Worm (Caenorhabditis elegans) whole organism, L4 larva: ENCODE results near the gene tes-1.

Experiments
- ZK546.5 ChIP-seq, 2 experiments: sonication (generic microtip); optimal IDR thresholded peaks; 2 replicates each; lab custom pipeline; 2017; ENCODE audit warnings: missing biosample characterization in 2 of 2, missing genetic modification characterization in 2 of 2
- aha-1 ChIP-seq: fragments of 150-350 bp; peaks from one replicate; lab custom pipeline; 2014; ENCODE audit warnings: missing biosample characterization, missing genetic modification characterization
- fos-1 ChIP-seq: fragments of 150-350 bp; optimal IDR thresholded peaks from 2 replicates; lab custom pipeline; 2014; ENCODE audit warnings: missing biosample characterization, missing genetic modification characterization
- lim-7 ChIP-seq: fragments of 200-800 bp; sonication (Bioruptor generic); IDR thresholded peaks from 2 replicates; pipeline ENCODE4 v1.3.6; 2022; ENCODE audit warnings: missing genetic modification characterization, missing compliant biosample characterization
- pqm-1 ChIP-seq: sonication (generic microtip); optimal IDR thresholded peaks from 2 replicates; lab custom pipeline; 2017; ENCODE audit warnings: missing biosample characterization, missing genetic modification characterization
- zfp-2 ChIP-seq: sonication (generic microtip); optimal IDR thresholded peaks from 2 replicates; lab custom pipeline; 2016; ENCODE audit warnings: mild to moderate bottlenecking, missing genetic modification characterization, missing compliant biosample characterization

DNA sequence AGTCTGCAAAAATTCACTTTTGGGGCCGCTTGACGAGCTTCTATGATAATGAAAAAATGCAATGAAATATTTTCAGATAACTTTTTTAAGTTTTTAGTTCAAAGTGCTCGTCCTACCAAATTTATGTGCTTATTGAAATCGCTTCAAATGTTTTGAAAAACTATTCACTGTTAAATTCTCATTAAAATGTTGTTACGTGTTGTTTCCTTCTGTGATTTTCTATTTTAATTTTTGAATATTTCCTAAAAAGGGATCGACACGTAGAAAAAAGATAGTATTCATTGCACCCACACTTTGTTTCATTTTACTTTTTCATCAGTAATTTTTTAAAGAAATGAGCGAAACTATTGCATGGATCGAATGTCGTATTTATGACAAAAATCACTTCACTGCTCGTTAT lies 32.4 kb downstream of the tes-1 start, which contains the start of gene B0496.6:
- TF ChIP-seq lim-7 (GFP tag; lab: Robert Waterston, UW) (no peak), fos-1 (tag; lab: Kevin White, UChicago) (no peak), pqm-1 (tag; lab: Kevin White, UChicago) (no peak), ZK546.5 (tag; optimal IDR thresholded peaks at IDR 0.05; lab: Kevin White, UChicago) (no peak), aha-1 (tag; lab: Kevin White, UChicago) (no peak), zfp-2 (no peak)
